Fruit fly (Drosophila melanogaster): ENCODE measurements around the gene CG7326.

The CG7326 gene

DNA sequence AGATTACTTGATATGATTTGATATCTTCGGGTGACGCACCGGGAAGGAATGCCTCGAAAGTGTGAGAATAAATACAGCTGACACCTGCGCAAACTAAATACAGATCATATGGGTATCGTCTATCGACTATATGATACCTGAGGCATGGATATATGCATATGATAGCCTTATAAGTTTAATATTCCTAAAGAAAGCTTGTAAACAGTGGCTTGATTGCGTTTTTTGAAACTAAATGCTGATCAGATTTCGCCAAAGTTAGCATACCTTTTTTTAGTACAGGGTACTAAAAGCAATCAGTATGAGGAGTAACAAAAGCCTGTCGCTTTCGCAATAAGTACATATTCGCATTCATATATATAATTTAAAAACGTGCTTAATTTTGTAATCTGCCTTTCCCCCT is 29.2 kb downstream of the CG7326 start (continued):
- TF ChIP-seq CG2120 (GFP tag; optimal IDR thresholded peaks at IDR 0.05) (no peak), Fer3 (tag; optimal IDR thresholded peaks at IDR 0.05) (peak; percentile 41), CG10979 (tag; optimal IDR thresholded peaks at IDR 0.05) (peak; percentile 13), CG15696 (tag; optimal IDR thresholded peaks at IDR 0.05) (no peak), pzg (GFP tag; optimal IDR thresholded peaks at IDR 0.05) (no peak), HLHmδ (GFP tag; optimal IDR thresholded peaks at IDR 0.05) (no peak), Meics (GFP tag; optimal IDR thresholded peaks at IDR 0.05) (peak; percentile 38), Sox102F (GFP tag; optimal IDR thresholded peaks at IDR 0.05) (peak; percentile 5), Adf1 (GFP tag; IDR thresholded peaks at IDR 0.05) (no peak), HLH3B (GFP tag; IDR thresholded peaks at IDR 0.05) (peak; percentile 51), Sox100B (GFP tag; optimal IDR thresholded peaks at IDR 0.05) (no peak), CG10209 (GFP tag; optimal IDR thresholded peaks at IDR 0.05) (peak; percentile 33), Dbx (GFP tag; IDR thresholded peaks at IDR 0.05) (peak; percentile 42; the same call in 1 of the 3 replicates), CG13424 (tag; optimal IDR thresholded peaks at IDR 0.05) (no peak), gro (GFP tag; optimal IDR thresholded peaks at IDR 0.05) (no peak), CG9609 (GFP tag; optimal IDR thresholded peaks at IDR 0.05) (no peak), emc (GFP tag; optimal IDR thresholded peaks at IDR 0.05) (no peak), CG11695 (GFP tag; IDR thresholded peaks at IDR 0.05) (peak; percentile 48; the same call in 1 of the 3 replicates), HHEX (GFP tag; optimal IDR thresholded peaks at IDR 0.05) (peak; percentile 41), MBD-R2 (GFP tag; IDR thresholded peaks at IDR 0.05) (no peak; the same call in 1 of the 2 replicates), zen2 (GFP tag; IDR thresholded peaks at IDR 0.05; ENCODE audit: partially characterized antibody) (no peak), BEAF-32 (GFP tag; optimal IDR thresholded peaks at IDR 0.05) (no peak), Gug (GFP tag; IDR thresholded peaks at IDR 0.05) (peak; percentile 23; the same call in 1 of the 4 replicates), ranshi (GFP tag; IDR thresholded peaks at IDR 0.05) (peak; percentile 56; the same call in 1 of the 2 replicates), Doc3 (GFP tag; IDR thresholded peaks at IDR 0.05; ENCODE audit: partially characterized antibody) (no peak), Ada2b (GFP tag; IDR thresholded peaks at IDR 0.05) (peak; percentile 50; the same call in 1 of the 2 replicates), ara (GFP tag; IDR thresholded peaks at IDR 0.05) (0 out of 2 replicates have a peak, but pooled peaks have one; percentile 12), CG12104 (GFP tag; optimal IDR thresholded peaks at IDR 0.05) (no peak), CG2875 (GFP tag; optimal IDR thresholded peaks at IDR 0.05) (no peak), Poxn (GFP tag; IDR thresholded peaks at IDR 0.05) (no peak), dmrt99B (tag; optimal IDR thresholded peaks at IDR 0.05) (peak; percentile 51), CG2678 (tag; optimal IDR thresholded peaks at IDR 0.05) (peak; percentile 34), CG32772 (GFP tag; IDR thresholded peaks at IDR 0.05) (0 out of 2 replicates have a peak, but pooled peaks have one; percentile 23), CHES-1-like (GFP tag; optimal IDR thresholded peaks at IDR 0.05) (no peak), CG3726 (GFP tag; IDR thresholded peaks at IDR 0.05) (no peak), slbo (GFP tag; IDR thresholded peaks at IDR 0.05) (no peak; the same call in 1 of the 2 replicates), repo (GFP tag; optimal IDR thresholded peaks at IDR 0.05) (no peak), CG6813 (GFP tag; optimal IDR thresholded peaks at IDR 0.05) (no peak), Lim3 (GFP tag; IDR thresholded peaks at IDR 0.05) (no peak), CG4328 (GFP tag; optimal IDR thresholded peaks at IDR 0.05) (no peak), Pdp1 (GFP tag; optimal IDR thresholded peaks at IDR 0.05) (peak in 1 of 2 experiments; percentile 35), tx (GFP tag; optimal IDR thresholded peaks at IDR 0.05) (no peak), ind (GFP tag; optimal IDR thresholded peaks at IDR 0.05) (peak; percentile 36), TFAM (GFP tag; optimal IDR thresholded peaks at IDR 0.05) (no peak), CG31224 (GFP tag; IDR thresholded peaks at IDR 0.05) (no peak), sna (GFP tag; IDR thresholded peaks at IDR 0.05; ENCODE audit: partially characterized antibody) (no peak), toy (GFP tag; IDR thresholded peaks at IDR 0.05) (no peak), CG6854 (GFP tag; optimal IDR thresholded peaks at IDR 0.05) (no peak)
